Fruit fly (Drosophila melanogaster) whole organism, embryonic: ENCODE data around the gene Naa20A.

Experiments
- Aef1 ChIP-seq: fragments of 200-800 bp; sonication (Bioruptor generic); IDR thresholded peaks from 3 replicates; pipeline ENCODE4 v1.3.6; 2022; ENCODE audit warnings: missing biosample characterization, missing genetic modification characterization
- CG13424 ChIP-seq: fragments of 200-800 bp; sonication (Bioruptor generic); optimal IDR thresholded peaks from 2 replicates; lab custom pipeline; 2019; ENCODE audit warnings: missing biosample characterization, mild to moderate bottlenecking, missing genetic modification characterization, moderate library complexity
- CG13624 ChIP-seq: fragments of 200-800 bp; sonication (Bioruptor generic); optimal IDR thresholded peaks from 2 replicates; lab custom pipeline; 2016; ENCODE audit warnings: missing biosample characterization, missing genetic modification characterization
- CG14050 ChIP-seq: fragments of 200-800 bp; sonication (Bioruptor generic); IDR thresholded peaks from 3 replicates; pipeline ENCODE4 v1.3.6; 2022; ENCODE audit warnings: missing biosample characterization, missing genetic modification characterization
- CG15696 ChIP-seq: fragments of 200-800 bp; sonication (Bioruptor generic); optimal IDR thresholded peaks from 2 replicates; lab custom pipeline; 2019; ENCODE audit warnings: missing biosample characterization, mild to moderate bottlenecking, missing genetic modification characterization, moderate library complexity
- CG17186 ChIP-seq: fragments of 200-800 bp; sonication (Bioruptor generic); optimal IDR thresholded peaks from 3 replicates; lab custom pipeline; 2017; ENCODE audit warnings: missing biosample characterization, missing genetic modification reagents, missing genetic modification characterization
- CG17912 ChIP-seq: fragments of 200-800 bp; sonication (Bioruptor generic); optimal IDR thresholded peaks from 2 replicates; lab custom pipeline; 2018; ENCODE audit warnings: missing biosample characterization, mild to moderate bottlenecking, missing genetic modification characterization
- CG3163 ChIP-seq: fragments of 200-800 bp; sonication (Bioruptor generic); optimal IDR thresholded peaks from 3 replicates; lab custom pipeline; 2016; ENCODE audit warnings: missing biosample characterization, missing genetic modification characterization
- CG3726 ChIP-seq: fragments of 200-800 bp; sonication (Bioruptor generic); IDR thresholded peaks from 3 replicates; pipeline ENCODE4, ENCODE4 v1.3.6; 2022; ENCODE audit warnings: missing biosample characterization, missing genetic modification characterization
- CG3847 ChIP-seq: fragments of 200-800 bp; sonication (Bioruptor generic); IDR thresholded peaks from 2 replicates; pipeline ENCODE4 v1.3.6; 2022; ENCODE audit warnings: missing biosample characterization, missing genetic modification characterization
- CG8290 ChIP-seq, 3 experiments: fragments of 200-800 bp; sonication (Bioruptor generic); optimal IDR thresholded peaks; 2 replicates each; lab custom pipeline; 2016 to 2019; ENCODE audit warnings: missing biosample characterization in 3 of 3, missing genetic modification characterization in 3 of 3, mild to moderate bottlenecking in 2 of 3, moderate library complexity in 1 of 3
- Dip3 ChIP-seq: fragments of 200-800 bp; sonication (Bioruptor generic); optimal IDR thresholded peaks from 3 replicates; lab custom pipeline; 2016; ENCODE audit warnings: missing biosample characterization, missing genetic modification characterization
- Ets65A ChIP-seq: fragments of 200-800 bp; sonication (Bioruptor generic); peaks from one replicate; lab custom pipeline; 2016; ENCODE audit warnings: missing biosample characterization, missing genetic modification characterization
- Fer2 ChIP-seq: fragments of 200-800 bp; sonication (Bioruptor generic); optimal IDR thresholded peaks from 2 replicates; lab custom pipeline; 2018; ENCODE audit warnings: missing biosample characterization, mild to moderate bottlenecking, missing genetic modification characterization, moderate library complexity
- H15 ChIP-seq: fragments of 200-800 bp; sonication (Bioruptor generic); IDR thresholded peaks from 3 replicates; pipeline ENCODE4 v1.3.6; 2022; ENCODE audit warnings: missing biosample characterization, missing genetic modification characterization
- HLH4C ChIP-seq: fragments of 200-800 bp; sonication (Bioruptor generic); IDR thresholded peaks from 3 replicates; pipeline ENCODE4 v1.3.6; 2022; ENCODE audit warnings: missing biosample characterization, missing genetic modification characterization; ENCODE audit not compliant: partially characterized antibody
- Hey ChIP-seq: fragments of 200-800 bp; sonication (Bioruptor generic); optimal IDR thresholded peaks from 3 replicates; lab custom pipeline; 2018; ENCODE audit warnings: missing biosample characterization, mild to moderate bottlenecking, missing genetic modification characterization
- HmgD ChIP-seq: fragments of 200-800 bp; sonication (Bioruptor generic); optimal IDR thresholded peaks from 3 replicates; lab custom pipeline; 2016; ENCODE audit warnings: missing biosample characterization, missing genetic modification characterization
- Hmr ChIP-seq: fragments of 200-800 bp; sonication (Bioruptor generic); optimal IDR thresholded peaks from 3 replicates; lab custom pipeline; 2017; ENCODE audit warnings: mild to moderate bottlenecking, missing biosample characterization, missing genetic modification reagents, missing genetic modification characterization
- Hr51 ChIP-seq, 2 experiments: fragments of 200-800 bp; sonication (Bioruptor generic); optimal IDR thresholded peaks; 2 replicates in 1 of 2; 3 replicates in 1 of 2; lab custom pipeline; 2016 to 2018; ENCODE audit warnings: missing biosample characterization in 2 of 2, missing genetic modification characterization in 2 of 2, mild to moderate bottlenecking in 1 of 2, moderate library complexity in 1 of 2
- NFAT ChIP-seq: fragments of 200-800 bp; sonication (Bioruptor generic); IDR thresholded peaks from 2 replicates; pipeline ENCODE4 v1.3.6; 2022; ENCODE audit warnings: missing biosample characterization, missing genetic modification characterization
- Nf-YC ChIP-seq: fragments of 200-800 bp; optimal IDR thresholded peaks from 3 replicates; lab custom pipeline; 2019; ENCODE audit warnings: missing biosample characterization, mild to moderate bottlenecking, missing genetic modification characterization, moderate library complexity
- Ravus ChIP-seq: fragments of 200-800 bp; sonication (Bioruptor generic); IDR thresholded peaks from 2 replicates; pipeline ENCODE4 v1.3.6; 2022; ENCODE audit warnings: missing biosample characterization, missing genetic modification characterization
- Sin3A ChIP-seq: fragments of >200 bp; optimal IDR thresholded peaks from 2 replicates; lab custom pipeline; 2018
- Six4 ChIP-seq: fragments of 200-800 bp; sonication (Bioruptor generic); optimal IDR thresholded peaks from 2 replicates; lab custom pipeline; 2016; ENCODE audit warnings: missing biosample characterization, missing genetic modification characterization
- Spps ChIP-seq: fragments of 200-800 bp; sonication (Bioruptor generic); optimal IDR thresholded peaks from 2 replicates; lab custom pipeline; 2018; ENCODE audit warnings: missing biosample characterization, mild to moderate bottlenecking, missing genetic modification characterization
- Tbp ChIP-seq: fragments of >200 bp; optimal IDR thresholded peaks from 2 replicates; lab custom pipeline; 2018; ENCODE audit warnings: missing biosample characterization, missing genetic modification characterization
- chif ChIP-seq, 2 experiments: fragments of 200-800 bp; sonication (Bioruptor generic); optimal IDR thresholded peaks; 3 replicates each; lab custom pipeline; 2016; ENCODE audit warnings: missing biosample characterization in 2 of 2, missing genetic modification characterization in 2 of 2
- ems ChIP-seq: fragments of 200-800 bp; sonication (Bioruptor generic); optimal IDR thresholded peaks from 3 replicates; lab custom pipeline; 2016; ENCODE audit warnings: missing biosample characterization, missing genetic modification characterization
- esg ChIP-seq: fragments of 200-800 bp; sonication (Bioruptor generic); conservative IDR thresholded peaks from 2 replicates; pipeline ENCODE4 v1.3.6; 2022; ENCODE audit warnings: missing biosample characterization, missing genetic modification characterization
- fd64A ChIP-seq: fragments of 200-800 bp; sonication (Bioruptor generic); optimal IDR thresholded peaks from 3 replicates; lab custom pipeline; 2018; ENCODE audit warnings: missing biosample characterization, mild to moderate bottlenecking, missing genetic modification characterization
- hbn ChIP-seq: fragments of 200-800 bp; sonication (Bioruptor generic); IDR thresholded peaks from 2 replicates; pipeline ENCODE4 v1.3.6; 2022; ENCODE audit warnings: missing biosample characterization, missing genetic modification characterization; ENCODE audit not compliant: partially characterized antibody
- inv ChIP-seq: fragments of 200-800 bp; sonication (Bioruptor generic); IDR thresholded peaks from 2 replicates; pipeline ENCODE4 v1.3.6; 2022; ENCODE audit warnings: missing biosample characterization, missing genetic modification characterization; ENCODE audit not compliant: partially characterized antibody
- kah ChIP-seq: fragments of 200-800 bp; sonication (Bioruptor generic); optimal IDR thresholded peaks from 2 replicates; lab custom pipeline; 2018; ENCODE audit warnings: missing biosample characterization, mild to moderate bottlenecking, missing genetic modification characterization
- lilli ChIP-seq: fragments of 200-800 bp; sonication (Bioruptor generic); optimal IDR thresholded peaks from 3 replicates; lab custom pipeline; 2016; ENCODE audit warnings: missing biosample characterization, missing genetic modification characterization
- lola ChIP-seq, 3 experiments: fragments of >200 bp in 2 of 3; fragments of 200-800 bp in 1 of 3; sonication (Bioruptor generic) in 1 of 3; optimal IDR thresholded peaks; 2 replicates each; lab custom pipeline; 2017 to 2019; ENCODE audit warnings: missing biosample characterization in 3 of 3, missing genetic modification characterization in 3 of 3, mild to moderate bottlenecking in 1 of 3, moderate library complexity in 1 of 3
- maf-S ChIP-seq: fragments of 200-800 bp; sonication (Bioruptor generic); optimal IDR thresholded peaks from 2 replicates; lab custom pipeline; 2016; ENCODE audit warnings: missing biosample characterization, missing genetic modification characterization
- onecut ChIP-seq: fragments of 200-800 bp; sonication (Bioruptor generic); IDR thresholded peaks from 2 replicates; pipeline ENCODE4 v1.3.6; 2022; ENCODE audit warnings: missing biosample characterization, missing genetic modification characterization
- p53 ChIP-seq: fragments of 200-800 bp; sonication (Bioruptor generic); optimal IDR thresholded peaks from 2 replicates; lab custom pipeline; 2016; ENCODE audit warnings: missing biosample characterization, missing genetic modification characterization
- pb ChIP-seq: fragments of 200-800 bp; sonication (Bioruptor generic); optimal IDR thresholded peaks from 3 replicates; lab custom pipeline; 2016; ENCODE audit warnings: missing biosample characterization, missing genetic modification characterization
- peb ChIP-seq: fragments of 200-800 bp; sonication (Bioruptor generic); IDR thresholded peaks from 2 replicates; pipeline ENCODE4 v1.3.6; 2022; ENCODE audit warnings: missing biosample characterization, missing genetic modification characterization
- pita ChIP-seq: fragments of 200-800 bp; sonication (Bioruptor generic); optimal IDR thresholded peaks from 2 replicates; lab custom pipeline; 2017; ENCODE audit warnings: missing biosample characterization, mild to moderate bottlenecking, missing genetic modification characterization
- ro ChIP-seq: fragments of 200-800 bp; sonication (Bioruptor generic); IDR thresholded peaks from 2 replicates; pipeline ENCODE4 v1.3.6; 2022; ENCODE audit warnings: missing biosample characterization, missing genetic modification characterization
- sim ChIP-seq: fragments of 200-800 bp; sonication (Bioruptor generic); IDR thresholded peaks from 2 replicates; pipeline ENCODE4 v1.3.6; 2022; ENCODE audit warnings: missing biosample characterization, missing genetic modification characterization
- sqz ChIP-seq: fragments of 200-800 bp; sonication (Bioruptor generic); optimal IDR thresholded peaks from 3 replicates; lab custom pipeline; 2018; ENCODE audit warnings: missing biosample characterization, mild to moderate bottlenecking, missing genetic modification characterization
- sug ChIP-seq: fragments of 200-800 bp; optimal IDR thresholded peaks from 2 replicates; lab custom pipeline; 2019; ENCODE audit warnings: missing biosample characterization, mild to moderate bottlenecking, missing genetic modification characterization, moderate library complexity
- ttk ChIP-seq: fragments of 200-800 bp; sonication (Bioruptor generic); IDR thresholded peaks from 2 replicates; pipeline ENCODE4 v2.1.2; 2022; ENCODE audit warnings: missing biosample characterization, missing genetic modification characterization
- tup ChIP-seq: fragments of 200-800 bp; sonication (Bioruptor generic); optimal IDR thresholded peaks from 2 replicates; lab custom pipeline; 2016; ENCODE audit warnings: missing biosample characterization, mild to moderate bottlenecking, missing genetic modification characterization, moderate library complexity
- twi ChIP-seq: fragments of 200-800 bp; optimal IDR thresholded peaks from 2 replicates; lab custom pipeline; 2019; ENCODE audit warnings: missing biosample characterization, mild to moderate bottlenecking, missing genetic modification characterization, moderate library complexity
- vfl ChIP-seq: fragments of 200-800 bp; sonication (Bioruptor generic); optimal IDR thresholded peaks from 2 replicates; lab custom pipeline; 2016; ENCODE audit warnings: missing biosample characterization, missing genetic modification characterization
- wek ChIP-seq: fragments of 200-800 bp; sonication (Bioruptor generic); optimal IDR thresholded peaks from 3 replicates; lab custom pipeline; 2018; ENCODE audit warnings: missing biosample characterization, mild to moderate bottlenecking, missing genetic modification characterization, moderate library complexity

Gene Naa20A

DNA sequence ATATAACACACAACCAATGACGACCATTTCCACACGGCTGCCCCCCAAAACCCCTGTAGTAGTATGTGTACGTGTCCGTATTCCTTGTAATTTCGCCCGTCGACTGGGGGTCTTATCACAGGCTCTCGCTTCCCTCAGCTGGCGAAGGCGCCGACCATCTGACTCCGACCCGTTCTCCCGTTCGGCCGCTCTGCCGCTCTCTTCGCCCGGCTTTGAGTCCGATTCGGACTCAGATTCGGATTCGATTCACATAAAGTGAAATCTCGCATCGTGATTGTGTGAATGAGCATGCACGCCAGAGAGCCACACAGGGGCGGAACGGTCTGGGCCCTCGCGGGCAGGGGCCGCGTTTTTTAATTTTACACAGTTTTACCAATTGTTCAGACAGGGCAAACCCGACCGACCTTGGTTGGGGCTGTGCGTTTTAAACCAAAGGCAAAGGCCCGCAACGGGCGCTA lies 42.8 kb upstream of the Naa20A start (continued):
- TF ChIP-seq ro (GFP tag; lab: Robert Waterston, UW) (0 out of 2 replicates have a peak, but pooled peaks have one; percentile 25), maf-S (no peak), Sin3A (lab: Kevin White, UChicago) (no peak), sqz (no peak), wek (GFP tag; lab: Kevin White, UChicago) (no peak), pb (GFP tag; lab: Kevin White, UChicago) (no peak), tup (GFP tag; lab: Kevin White, UChicago) (no peak), Ravus (GFP tag; lab: Robert Waterston, UW) (no peak), Fer2 (no peak), Hr51 (GFP tag; optimal IDR thresholded peaks at IDR 0.05; lab: Kevin White, UChicago) (no peak), fd64A (GFP tag; lab: Kevin White, UChicago) (no peak), CG3163 (GFP tag; lab: Kevin White, UChicago) (no peak), Nf-YC (tag; lab: Kevin White, UChicago) (no peak), inv (GFP tag; lab: Robert Waterston, UW) (peak; percentile 67), Hmr (no peak), peb (GFP tag; lab: Robert Waterston, UW) (peak; percentile 37; the same call in 1 of the 2 replicates), twi (no peak), p53 (no peak), Ets65A (GFP tag; lab: Kevin White, UChicago) (peak; percentile 87), Aef1 (peak; percentile 73), CG14050 (GFP tag; lab: Robert Waterston, UW) (no peak), Six4 (GFP tag; lab: Kevin White, UChicago) (no peak), esg (GFP tag; lab: Robert Waterston, UW) (no peak; the same call in 1 of the 2 replicates), H15 (GFP tag; lab: Robert Waterston, UW) (peak; percentile 51; the same call in 1 of the 3 replicates), Dip3 (GFP tag; lab: Kevin White, UChicago) (peak; percentile 21), CG3847 (GFP tag; lab: Robert Waterston, UW) (peak; percentile 65), CG17912 (GFP tag; lab: Kevin White, UChicago) (no peak), CG13424 (tag; lab: Kevin White, UChicago) (peak; percentile 23), pita (GFP tag; lab: Kevin White, UChicago) (no peak), hbn (no peak), HLH4C (peak; percentile 57; the same call in 2 of the 3 replicates), ems (GFP tag; lab: Kevin White, UChicago) (peak; percentile 24), NFAT (GFP tag; lab: Robert Waterston, UW) (peak; percentile 85), lola (GFP tag; optimal IDR thresholded peaks at IDR 0.05; lab: Kevin White, UChicago) (no peak), Hey (tag; lab: Kevin White, UChicago) (no peak), CG17186 (GFP tag; lab: Kevin White, UChicago) (no peak), CG3726 (GFP tag; lab: Robert Waterston, UW) (0 out of 3 replicates have a peak, but pooled peaks have one; percentile 39), sug (tag; lab: Kevin White, UChicago) (peak; percentile 86), HmgD (GFP tag; lab: Kevin White, UChicago) (no peak), CG13624 (GFP tag; lab: Kevin White, UChicago) (peak; percentile 50), vfl (GFP tag; lab: Kevin White, UChicago) (no peak), ttk (GFP tag; lab: Robert Waterston, UW) (peak; percentile 41; the same call in 1 of the 2 replicates), kah (GFP tag; lab: Kevin White, UChicago) (no peak), Tbp (no peak), CG15696 (no peak), chif (GFP tag; optimal IDR thresholded peaks at IDR 0.05; lab: Kevin White, UChicago) (peak in 1 of 2 experiments; percentile 8), sim (GFP tag; lab: Robert Waterston, UW) (no peak), Spps (tag; lab: Kevin White, UChicago) (no peak), CG8290 (GFP tag; optimal IDR thresholded peaks at IDR 0.05; lab: Kevin White, UChicago) (peak; percentile 25), CG8290 (tag; optimal IDR thresholded peaks at IDR 0.05; lab: Kevin White, UChicago) (peak in 1 of 2 experiments; percentile 44), onecut (GFP tag; lab: Robert Waterston, UW) (peak; percentile 31), lilli (peak; percentile 54)
